Worm (Caenorhabditis elegans) whole organism, L1 larva: ENCODE results near the gene Y42A5A.3.

ENCODE experiments used
- C04F5.9 ChIP-seq: sonication (generic microtip); optimal IDR thresholded peaks from 2 replicates; lab custom pipeline; 2016; ENCODE audit warnings: missing genetic modification characterization, missing compliant biosample characterization
- C16A3.4 ChIP-seq: fragments of 150-350 bp; optimal IDR thresholded peaks from 2 replicates; lab custom pipeline; 2014; ENCODE audit warnings: missing biosample characterization, missing genetic modification characterization
- Y116A8C.19 ChIP-seq: sonication (generic microtip); optimal IDR thresholded peaks from 2 replicates; lab custom pipeline; 2016; ENCODE audit warnings: missing compliant biosample characterization, missing genetic modification characterization, borderline replicate concordance
- alr-1 ChIP-seq: fragments of 200-800 bp; sonication (Bioruptor generic); optimal IDR thresholded peaks from 2 replicates; lab custom pipeline; 2018; ENCODE audit warnings: borderline replicate concordance, mild to moderate bottlenecking, missing genetic modification characterization, missing compliant biosample characterization
- ama-1 ChIP-seq: fragments of 150-350 bp; optimal IDR thresholded peaks from 2 replicates; lab custom pipeline; 2014
- blmp-1 ChIP-seq: fragments of 150-350 bp; optimal IDR thresholded peaks from 2 replicates; lab custom pipeline; 2014; ENCODE audit warnings: missing biosample characterization, missing genetic modification characterization
- ceh-8 ChIP-seq: fragments of 200-800 bp; sonication (Bioruptor generic); optimal IDR thresholded peaks from 2 replicates; lab custom pipeline; 2018; ENCODE audit warnings: mild to moderate bottlenecking, missing genetic modification characterization, moderate library complexity, missing compliant biosample characterization
- ceh-82 ChIP-seq, 3 experiments: fragments of 150-350 bp in 1 of 3; sonication (generic microtip) in 2 of 3; optimal IDR thresholded peaks; 2 replicates each; lab custom pipeline; 2014 to 2017; ENCODE audit warnings: missing biosample characterization in 3 of 3, missing genetic modification characterization in 3 of 3
- ceh-90 ChIP-seq: sonication (generic microtip); optimal IDR thresholded peaks from 2 replicates; lab custom pipeline; 2016; ENCODE audit warnings: missing genetic modification characterization, missing compliant biosample characterization
- ces-1 ChIP-seq: fragments of 150-350 bp; optimal IDR thresholded peaks from 2 replicates; lab custom pipeline; 2014; ENCODE audit warnings: missing biosample characterization, missing genetic modification reagents, missing genetic modification characterization
- dpl-1 ChIP-seq, 3 experiments: fragments of 150-350 bp in 2 of 3; sonication (generic microtip) in 1 of 3; optimal IDR thresholded peaks; 2 replicates each; lab custom pipeline; 2014 to 2017; ENCODE audit warnings: missing biosample characterization in 3 of 3, missing genetic modification characterization in 3 of 3, missing genetic modification reagents in 3 of 3
- efl-3 ChIP-seq: fragments of 200-800 bp; sonication (Bioruptor generic); optimal IDR thresholded peaks from 2 replicates; lab custom pipeline; 2018; ENCODE audit warnings: mild to moderate bottlenecking, missing genetic modification characterization, missing compliant biosample characterization
- egl-13 ChIP-seq: sonication (generic microtip); optimal IDR thresholded peaks from 2 replicates; lab custom pipeline; 2016; ENCODE audit warnings: missing genotype, missing genetic modification reagents, missing genetic modification characterization, missing compliant biosample characterization
- elt-2 ChIP-seq: sonication (generic microtip); optimal IDR thresholded peaks from 2 replicates; lab custom pipeline; 2016; ENCODE audit warnings: missing genetic modification characterization, mild to moderate bottlenecking, inconsistent platforms, missing compliant biosample characterization, missing genetic modification reagents
- fkh-10 ChIP-seq: sonication (generic microtip); optimal IDR thresholded peaks from 2 replicates; lab custom pipeline; 2017; ENCODE audit warnings: missing biosample characterization, missing genetic modification reagents, missing genetic modification characterization
- fkh-4 ChIP-seq: sonication (generic microtip); optimal IDR thresholded peaks from 2 replicates; lab custom pipeline; 2016; ENCODE audit warnings: missing compliant biosample characterization, missing genetic modification characterization, borderline replicate concordance
- hlh-4 ChIP-seq: sonication (generic microtip); optimal IDR thresholded peaks from 2 replicates; lab custom pipeline; 2016; ENCODE audit warnings: mild to moderate bottlenecking, missing genetic modification characterization, missing compliant biosample characterization
- hpl-2 ChIP-seq: fragments of 150-350 bp; optimal IDR thresholded peaks from 2 replicates; lab custom pipeline; 2014; ENCODE audit warnings: missing biosample characterization, missing genetic modification reagents, missing genetic modification characterization
- irx-1 ChIP-seq: sonication (generic microtip); optimal IDR thresholded peaks from 2 replicates; lab custom pipeline; 2016; ENCODE audit warnings: missing genetic modification characterization, missing compliant biosample characterization
- jun-1 ChIP-seq: fragments of 150-350 bp; optimal IDR thresholded peaks from 2 replicates; lab custom pipeline; 2014; ENCODE audit warnings: missing biosample characterization, missing genetic modification reagents, missing genetic modification characterization
- lin-13 ChIP-seq: fragments of 150-350 bp; optimal IDR thresholded peaks from 2 replicates; lab custom pipeline; 2014; ENCODE audit warnings: missing biosample characterization, missing genetic modification reagents, missing genetic modification characterization
- lin-14 ChIP-seq: fragments of 200-800 bp; sonication (Bioruptor generic); optimal IDR thresholded peaks from 2 replicates; lab custom pipeline; 2018; ENCODE audit warnings: mild to moderate bottlenecking, missing genetic modification characterization, moderate library complexity, missing compliant biosample characterization
- lin-15B ChIP-seq: fragments of 150-350 bp; sonication (generic microtip); optimal IDR thresholded peaks from 3 replicates; lab custom pipeline; 2014; ENCODE audit warnings: missing biosample characterization, missing genetic modification characterization
- lin-39 ChIP-seq: fragments of 150-350 bp; optimal IDR thresholded peaks from 2 replicates; lab custom pipeline; 2014; ENCODE audit warnings: missing biosample characterization, missing genetic modification reagents, missing genetic modification characterization
- mab-9 ChIP-seq: fragments of 200-800 bp; sonication (Bioruptor generic); IDR thresholded peaks from 2 replicates; pipeline ENCODE4 v1.3.6; 2022; ENCODE audit warnings: missing genetic modification reagents, missing genetic modification characterization, missing compliant biosample characterization
- mdl-1 ChIP-seq, 2 experiments: fragments of 150-350 bp; optimal IDR thresholded peaks; 2 replicates each; lab custom pipeline; 2014 to 2017; ENCODE audit warnings: missing biosample characterization in 2 of 2, missing genetic modification characterization in 2 of 2, inconsistent platforms in 1 of 2
- mef-2 ChIP-seq: fragments of 150-350 bp; optimal IDR thresholded peaks from 2 replicates; lab custom pipeline; 2014; ENCODE audit warnings: missing biosample characterization, missing genetic modification characterization
- mep-1 ChIP-seq: fragments of 150-350 bp; optimal IDR thresholded peaks from 2 replicates; lab custom pipeline; 2014; ENCODE audit warnings: missing biosample characterization, missing genetic modification characterization
- nhr-11 ChIP-seq: fragments of 150-350 bp; optimal IDR thresholded peaks from 2 replicates; lab custom pipeline; 2014; ENCODE audit warnings: missing biosample characterization, missing genetic modification characterization
- nhr-19 ChIP-seq: fragments of 200-800 bp; sonication (Bioruptor generic); conservative IDR thresholded peaks from 2 replicates; pipeline ENCODE4 v1.3.6; 2022; ENCODE audit warnings: missing genetic modification characterization, missing compliant biosample characterization
- nhr-237 ChIP-seq: fragments of 150-350 bp; optimal IDR thresholded peaks from 2 replicates; lab custom pipeline; 2014; ENCODE audit warnings: missing biosample characterization, missing genetic modification characterization
- nhr-28 ChIP-seq: fragments of 150-350 bp; optimal IDR thresholded peaks from 2 replicates; lab custom pipeline; 2014; ENCODE audit warnings: missing biosample characterization, missing genetic modification characterization
- nhr-77 ChIP-seq: fragments of 150-350 bp; optimal IDR thresholded peaks from 2 replicates; lab custom pipeline; 2014; ENCODE audit warnings: missing biosample characterization, missing genetic modification characterization
- nhr-85 ChIP-seq: sonication (generic microtip); peaks from one replicate; lab custom pipeline; 2016; ENCODE audit warnings: missing genetic modification characterization, inconsistent platforms, missing compliant biosample characterization
- nhr-90 ChIP-seq: sonication (generic microtip); optimal IDR thresholded peaks from 2 replicates; lab custom pipeline; 2016; ENCODE audit warnings: mild to moderate bottlenecking, missing genetic modification characterization, missing compliant biosample characterization; ENCODE audit not compliant: poor library complexity
- pag-3 ChIP-seq: sonication (generic microtip); optimal IDR thresholded peaks from 2 replicates; lab custom pipeline; 2017; ENCODE audit warnings: missing genetic modification characterization, mild to moderate bottlenecking, missing compliant biosample characterization, antibody characterized with exemption, borderline replicate concordance; ENCODE audit not compliant: insufficient read depth
- pax-3 ChIP-seq: fragments of 200-800 bp; sonication (Bioruptor generic); optimal IDR thresholded peaks from 2 replicates; lab custom pipeline; 2018; ENCODE audit warnings: mild to moderate bottlenecking, missing genetic modification characterization, moderate library complexity, missing compliant biosample characterization
- pqm-1 ChIP-seq: sonication (generic microtip); optimal IDR thresholded peaks from 3 replicates; lab custom pipeline; 2017; ENCODE audit warnings: missing biosample characterization, missing genetic modification characterization
- rnt-1 ChIP-seq: sonication (generic microtip); optimal IDR thresholded peaks from 2 replicates; lab custom pipeline; 2016; ENCODE audit warnings: mild to moderate bottlenecking, missing genetic modification characterization, moderate library complexity, missing compliant biosample characterization
- snpc-4 ChIP-seq: fragments of 150-350 bp; optimal IDR thresholded peaks from 2 replicates; lab custom pipeline; 2014; ENCODE audit warnings: missing biosample characterization, missing genetic modification characterization
- swsn-7 ChIP-seq: sonication (generic microtip); optimal IDR thresholded peaks from 2 replicates; lab custom pipeline; 2016; ENCODE audit warnings: missing genetic modification characterization, missing compliant biosample characterization
- unc-130 ChIP-seq: fragments of 150-350 bp; optimal IDR thresholded peaks from 2 replicates; lab custom pipeline; 2017; ENCODE audit warnings: missing biosample characterization, missing genetic modification characterization, inconsistent platforms
- unc-30 ChIP-seq: sonication (generic microtip); optimal IDR thresholded peaks from 2 replicates; lab custom pipeline; 2017; ENCODE audit warnings: missing biosample characterization, missing genetic modification characterization
- unc-86 ChIP-seq: sonication (generic microtip); optimal IDR thresholded peaks from 2 replicates; lab custom pipeline; 2016; ENCODE audit warnings: missing genetic modification characterization, missing compliant biosample characterization
- unc-98 ChIP-seq: fragments of 200-800 bp; sonication (Bioruptor generic); IDR thresholded peaks from 2 replicates; pipeline ENCODE4 v1.3.6; 2022; ENCODE audit warnings: missing genetic modification characterization, missing compliant biosample characterization
- vab-15 ChIP-seq: sonication (generic microtip); optimal IDR thresholded peaks from 2 replicates; lab custom pipeline; 2017; ENCODE audit warnings: missing genotype, mild to moderate bottlenecking, missing genetic modification characterization, missing compliant biosample characterization
- ztf-11 ChIP-seq, 2 experiments: sonication (generic microtip); optimal IDR thresholded peaks; 2 replicates each; lab custom pipeline; 2016 to 2017; ENCODE audit warnings: missing genetic modification characterization in 2 of 2, missing biosample characterization in 1 of 2, missing compliant biosample characterization in 1 of 2

Y42A5A.3 gene

DNA sequence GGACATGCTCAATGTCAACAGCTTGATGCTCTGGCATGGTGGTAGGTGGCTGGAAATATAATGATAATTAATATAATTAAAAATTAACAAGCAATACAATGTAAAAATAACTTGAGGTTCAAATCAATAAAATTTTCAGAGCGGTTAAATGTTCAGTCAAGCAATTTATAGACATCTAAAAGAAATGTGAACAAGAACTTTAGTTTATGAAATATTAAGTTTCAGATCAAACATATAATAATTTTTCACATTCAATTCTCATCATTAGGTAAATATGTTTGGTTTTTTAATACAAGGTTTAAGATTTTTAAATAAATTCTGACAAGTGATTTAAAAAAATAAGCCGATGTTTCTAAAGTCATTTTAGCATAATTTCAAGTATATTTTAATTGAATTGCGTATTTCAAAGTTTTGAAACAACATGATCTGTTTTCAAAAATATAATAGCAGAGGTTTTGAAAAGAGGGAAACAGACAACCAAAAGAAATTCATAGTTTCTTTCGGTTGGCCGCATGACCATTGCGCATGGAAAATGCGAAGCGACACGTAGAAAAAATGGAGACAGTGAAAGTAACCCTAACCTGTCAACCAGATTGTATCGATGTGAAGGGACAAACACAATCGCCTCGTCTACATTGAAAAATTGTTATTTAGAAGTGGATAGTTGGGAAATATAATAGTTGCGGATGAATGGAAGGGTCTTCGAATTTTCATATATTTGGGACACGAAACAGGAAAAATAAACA is 35.4 kb downstream of the Y42A5A.3 start, which contains the start of gene T04C12.11 (continued):
- TF ChIP-seq ceh-82 (tag; optimal IDR thresholded peaks at IDR 0.05; lab: Kevin White, UChicago) (no peak), snpc-4 (no peak), nhr-11 (tag; lab: Kevin White, UChicago) (no peak), egl-13 (tag; lab: Kevin White, UChicago) (no peak), elt-2 (no peak), efl-3 (GFP tag; lab: Kevin White, UChicago) (no peak), rnt-1 (no peak), nhr-28 (no peak), jun-1 (tag; lab: Kevin White, UChicago) (no peak), pqm-1 (no peak), nhr-237 (tag; lab: Kevin White, UChicago) (no peak), mab-9 (GFP tag; lab: Robert Waterston, UW) (no peak), ces-1 (GFP tag; lab: Kevin White, UChicago) (no peak), ceh-90 (tag; lab: Kevin White, UChicago) (no peak), mdl-1 (tag; optimal IDR thresholded peaks at IDR 0.05; lab: Kevin White, UChicago) (peak in 1 of 2 experiments; percentile 43), pax-3 (tag; lab: Kevin White, UChicago) (no peak), unc-130 (tag; lab: Kevin White, UChicago) (no peak), dpl-1 (GFP tag; optimal IDR thresholded peaks at IDR 0.05; lab: Kevin White, UChicago) (no peak), ztf-11 (tag; optimal IDR thresholded peaks at IDR 0.05; lab: Kevin White, UChicago) (no peak), fkh-10 (GFP tag; lab: Kevin White, UChicago) (no peak), hlh-4 (tag; lab: Kevin White, UChicago) (no peak), hpl-2 (no peak), blmp-1 (peak; percentile 99), mep-1 (peak; percentile 77), C16A3.4 (tag; lab: Kevin White, UChicago) (peak; percentile 8), swsn-7 (tag; lab: Kevin White, UChicago) (no peak), C04F5.9 (tag; lab: Kevin White, UChicago) (no peak), mef-2 (tag; lab: Kevin White, UChicago) (no peak), Y116A8C.19 (tag; lab: Kevin White, UChicago) (no peak), nhr-90 (no peak), ama-1 (lab: Kevin White, UChicago) (no peak), unc-30 (tag; lab: Kevin White, UChicago) (no peak), nhr-85 (peak; percentile 85), unc-98 (no peak), lin-14 (GFP tag; lab: Kevin White, UChicago) (peak; percentile 72), lin-39 (no peak), ceh-8 (GFP tag; lab: Kevin White, UChicago) (no peak), nhr-19 (GFP tag; lab: Robert Waterston, UW) (no peak), nhr-77 (tag; lab: Kevin White, UChicago) (no peak), lin-15B (tag; lab: Kevin White, UChicago) (no peak), pag-3 (tag; lab: Kevin White, UChicago) (no peak), fkh-4 (tag; lab: Kevin White, UChicago) (no peak), irx-1 (tag; lab: Kevin White, UChicago) (no peak), vab-15 (no peak), lin-13 (GFP tag; lab: Kevin White, UChicago) (no peak), unc-86 (tag; lab: Kevin White, UChicago) (no peak), alr-1 (tag; lab: Kevin White, UChicago) (no peak)
